Fruit fly (Drosophila melanogaster): ENCODE data around the gene Jon65Ai.

Jon65Ai gene

DNA sequence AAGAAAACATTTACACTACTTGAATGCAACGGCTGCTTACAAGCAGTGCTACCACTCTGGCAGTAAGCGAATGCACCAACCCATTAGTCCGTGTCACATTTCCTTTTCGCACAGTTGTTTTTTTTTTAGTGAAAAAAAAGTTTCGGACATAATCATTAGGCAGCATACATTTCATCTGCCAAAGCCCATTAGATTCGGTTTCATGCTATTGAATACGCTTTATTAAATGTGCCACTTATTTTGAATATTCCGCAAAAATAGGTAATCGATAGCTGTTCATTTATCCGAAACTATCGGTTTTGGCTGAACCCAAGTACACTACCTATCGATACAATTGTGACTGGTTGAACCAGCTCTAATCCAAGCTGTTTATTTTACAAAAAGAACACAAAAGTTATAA lies 560 bp upstream of the Jon65Ai start, which contains the start of gene tant (continued):
- TF ChIP-seq CG12744 (GFP tag; optimal IDR thresholded peaks at IDR 0.05) (no peak), CG7357 (GFP tag; IDR thresholded peaks at IDR 0.05) (no peak), mld (GFP tag; IDR thresholded peaks at IDR 0.05; ENCODE audit: partially characterized antibody) (peak; percentile 79), seq (GFP tag; IDR thresholded peaks at IDR 0.05) (no peak), crp (GFP tag; optimal IDR thresholded peaks at IDR 0.05) (peak in 1 of 2 experiments; percentile 41), Nf-YA (GFP tag; IDR thresholded peaks at IDR 0.05) (no peak), CG10274 (GFP tag; optimal IDR thresholded peaks at IDR 0.05) (no peak), trh (GFP tag; optimal IDR thresholded peaks at IDR 0.05) (no peak), Neu2 (GFP tag; optimal IDR thresholded peaks at IDR 0.05; ENCODE audit: borderline replicate concordance) (no peak), stwl (tag; optimal IDR thresholded peaks at IDR 0.05) (peak; percentile 58), Dad (GFP tag; optimal IDR thresholded peaks at IDR 0.05) (peak; percentile 15)

DNA sequence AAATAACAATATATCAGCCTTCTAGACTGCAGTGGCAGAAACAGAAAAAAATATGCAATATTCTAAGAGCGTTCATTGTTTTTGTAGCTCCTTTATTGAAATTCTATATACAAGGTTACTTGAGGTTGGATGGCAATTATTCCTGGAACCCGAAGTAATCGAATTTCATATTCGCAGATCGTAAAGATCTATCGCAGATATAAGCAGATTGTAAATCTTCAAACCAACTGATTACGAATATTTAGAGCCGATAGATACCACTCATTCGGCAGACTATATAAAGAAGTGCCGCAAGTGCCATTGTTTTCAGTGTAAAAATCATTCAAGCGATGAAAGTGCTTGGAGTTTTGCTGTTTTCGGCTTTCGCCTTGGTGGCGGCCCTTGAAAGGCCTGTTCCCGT lies 2.2 kb downstream of the Jon65Ai start, which contains the start of gene Jon65Aii:
Jon65Aii (plus strand) TSS at position 301 of the 400 bp plus-strand sequence.
- TF ChIP-seq run (tag; optimal IDR thresholded peaks at IDR 0.05) (no peak), Atf6 (GFP tag; IDR thresholded peaks at IDR 0.05) (no peak), Sry-δ (GFP tag; optimal IDR thresholded peaks at IDR 0.05) (no peak), Stat92E (GFP tag; optimal IDR thresholded peaks at IDR 0.05) (no peak), ewg (GFP tag; optimal IDR thresholded peaks at IDR 0.05) (no peak), CG15073 (GFP tag; optimal IDR thresholded peaks at IDR 0.05) (no peak), Lim3 (GFP tag; IDR thresholded peaks at IDR 0.05) (no peak), ken (GFP tag; IDR thresholded peaks at IDR 0.05) (no peak), CG6654 (GFP tag; optimal IDR thresholded peaks at IDR 0.05) (no peak), CG1603 (tag; optimal IDR thresholded peaks at IDR 0.05) (no peak), CG17912 (GFP tag; optimal IDR thresholded peaks at IDR 0.05) (no peak), CG13287 (GFP tag; IDR thresholded peaks at IDR 0.05; ENCODE audit: partially characterized antibody) (no peak), ab (GFP tag; optimal IDR thresholded peaks at IDR 0.05) (no peak), CG30403 (GFP tag; optimal IDR thresholded peaks at IDR 0.05) (no peak), pzg (GFP tag; optimal IDR thresholded peaks at IDR 0.05) (no peak), pum (GFP tag; optimal IDR thresholded peaks at IDR 0.05) (no peak)

DNA sequence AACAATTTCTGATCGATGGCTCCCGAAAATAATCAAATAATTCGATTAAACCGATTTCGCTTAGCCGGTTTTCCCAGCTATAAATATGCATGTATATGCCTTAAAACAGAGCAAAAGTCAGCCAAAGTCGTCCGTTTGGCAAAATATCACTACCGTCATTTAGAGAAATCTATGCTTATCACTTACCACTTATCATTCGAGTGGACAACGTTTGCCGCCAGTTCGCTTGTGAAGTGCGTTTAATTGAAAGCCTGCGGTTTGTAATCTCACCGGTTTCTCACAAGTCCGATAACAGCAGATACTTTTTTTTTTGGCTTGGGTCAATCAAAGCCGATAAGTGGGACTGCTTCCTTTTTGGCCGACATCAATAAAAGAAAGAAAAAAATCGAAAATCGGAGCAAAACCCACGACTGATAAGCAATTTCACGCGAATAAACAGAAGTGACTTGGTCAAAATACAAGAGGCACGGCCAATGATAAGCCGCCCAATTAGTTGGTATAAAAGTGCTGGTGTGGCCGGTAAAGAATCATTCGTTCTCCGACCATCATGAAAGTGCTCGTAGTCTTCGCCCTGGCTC lies 3.9 kb downstream of the Jon65Ai start, which contains the start of gene Jon65Aiii:
Jon65Aiii (plus strand) TSS at position 528 of the 578 bp plus-strand sequence.
- peak; percentile 15 for TF ChIP-seq cwo (GFP tag; optimal IDR thresholded peaks at IDR 0.05)
- TF ChIP-seq Hsf (GFP tag; optimal IDR thresholded peaks at IDR 0.05): no peak
- TF ChIP-seq rib (GFP tag; IDR thresholded peaks at IDR 0.05): no peak
- no peak for TF ChIP-seq mam (GFP tag; optimal IDR thresholded peaks at IDR 0.05)
- no peak for TF ChIP-seq CG18764 (GFP tag; optimal IDR thresholded peaks at IDR 0.05)
- TF ChIP-seq ash1 (GFP tag; optimal IDR thresholded peaks at IDR 0.05): no peak
- TF ChIP-seq Trl (optimal IDR thresholded peaks at IDR 0.05): no peak
- TF ChIP-seq Trl (GFP tag; optimal IDR thresholded peaks at IDR 0.05): no peak
- no peak for TF ChIP-seq CG12104 (GFP tag; optimal IDR thresholded peaks at IDR 0.05)
- TF ChIP-seq CG10209 (GFP tag; optimal IDR thresholded peaks at IDR 0.05): no peak
- TF ChIP-seq Ssrp (tag; optimal IDR thresholded peaks at IDR 0.05): no peak
- no peak for TF ChIP-seq CG7987 (GFP tag; optimal IDR thresholded peaks at IDR 0.05)
- TF ChIP-seq HLH54F (GFP tag; optimal IDR thresholded peaks at IDR 0.05): no peak
- no peak for TF ChIP-seq stwl (tag; optimal IDR thresholded peaks at IDR 0.05)
- TF ChIP-seq jing (GFP tag; optimal IDR thresholded peaks at IDR 0.05): no peak
- no peak for TF ChIP-seq nmo (GFP tag; optimal IDR thresholded peaks at IDR 0.05)
- TF ChIP-seq cas (GFP tag; IDR thresholded peaks at IDR 0.05): no peak
- peak; percentile 83 for TF ChIP-seq grn (GFP tag; optimal IDR thresholded peaks at IDR 0.05)
- TF ChIP-seq luna (GFP tag; optimal IDR thresholded peaks at IDR 0.05): no peak
- TF ChIP-seq lmd (GFP tag; IDR thresholded peaks at IDR 0.05): no peak
- no peak for TF ChIP-seq fru (optimal IDR thresholded peaks at IDR 0.05)
- no peak for TF ChIP-seq seq (GFP tag; IDR thresholded peaks at IDR 0.05)
- no peak for TF ChIP-seq gt (GFP tag; IDR thresholded peaks at IDR 0.05)
- TF ChIP-seq CG9932 (GFP tag; IDR thresholded peaks at IDR 0.05): no peak
- peak; percentile 88 for TF ChIP-seq mirr (GFP tag; optimal IDR thresholded peaks at IDR 0.05)
